Worm (Caenorhabditis elegans) whole organism, L4 larva: Measurements from ENCODE around the gene zipt-2.1.

Experiments used
- F37D6.2 ChIP-seq: sonication (generic microtip); optimal IDR thresholded peaks from 2 replicates; lab custom pipeline; 2016; ENCODE audit warnings: mild to moderate bottlenecking, missing genetic modification characterization, missing compliant biosample characterization
- F44E2.7 ChIP-seq: fragments of 200-800 bp; sonication (Bioruptor generic); IDR thresholded peaks from 2 replicates; pipeline ENCODE4 v2.1.2; 2022; ENCODE audit warnings: missing genetic modification characterization, missing compliant biosample characterization
- F49E8.2 ChIP-seq: sonication (generic microtip); optimal IDR thresholded peaks from 2 replicates; lab custom pipeline; 2016; ENCODE audit warnings: missing compliant biosample characterization, mild to moderate bottlenecking, missing genetic modification characterization, borderline replicate concordance
- R02D3.7 ChIP-seq: fragments of 150-350 bp; sonication (generic microtip); optimal IDR thresholded peaks from 3 replicates; lab custom pipeline; 2014; ENCODE audit warnings: missing biosample characterization, missing genetic modification characterization
- Y75B8A.6 ChIP-seq: fragments of 200-800 bp; sonication (Bioruptor generic); IDR thresholded peaks from 2 replicates; pipeline ENCODE4 v1.3.6; 2022; ENCODE audit warnings: missing genetic modification reagents, missing genetic modification characterization, missing compliant biosample characterization
- aly-2 ChIP-seq: sonication (generic microtip); optimal IDR thresholded peaks from 2 replicates; lab custom pipeline; 2018; ENCODE audit warnings: missing biosample characterization, missing genetic modification characterization
- ama-1 ChIP-seq: fragments of 150-350 bp; optimal IDR thresholded peaks from 2 replicates; lab custom pipeline; 2014; ENCODE audit warnings: inconsistent platforms, mixed read lengths
- attf-4 ChIP-seq: sonication (generic microtip); optimal IDR thresholded peaks from 3 replicates; lab custom pipeline; 2017; ENCODE audit warnings: missing biosample characterization, missing genetic modification characterization
- ceh-32 ChIP-seq: sonication (generic microtip); optimal IDR thresholded peaks from 2 replicates; lab custom pipeline; 2016; ENCODE audit warnings: mild to moderate bottlenecking, missing genetic modification characterization, missing compliant biosample characterization; ENCODE audit not compliant: poor library complexity
- ceh-82 ChIP-seq: sonication (generic microtip); optimal IDR thresholded peaks from 2 replicates; lab custom pipeline; 2017; ENCODE audit warnings: missing biosample characterization, missing genetic modification characterization
- daf-12 ChIP-seq: fragments of 150-350 bp; optimal IDR thresholded peaks from 2 replicates; lab custom pipeline; 2014; ENCODE audit warnings: missing biosample characterization, missing genetic modification reagents, missing genetic modification characterization
- daf-16 ChIP-seq, 3 experiments: sonication (generic microtip); optimal IDR thresholded peaks; 2 replicates each; lab custom pipeline; 2016 to 2017; ENCODE audit warnings: missing genetic modification characterization in 3 of 3, missing genetic modification reagents in 3 of 3, mild to moderate bottlenecking in 2 of 3, missing compliant biosample characterization in 2 of 3, missing biosample characterization in 1 of 3, moderate library complexity in 1 of 3
- dmd-6 ChIP-seq: fragments of 200-800 bp; sonication (Bioruptor generic); IDR thresholded peaks from 2 replicates; pipeline ENCODE4 v1.3.6; 2022; ENCODE audit warnings: missing genetic modification reagents, missing genetic modification characterization, missing compliant biosample characterization
- dmd-9 ChIP-seq: fragments of 200-800 bp; sonication (Bioruptor generic); IDR thresholded peaks from 2 replicates; pipeline ENCODE4 v1.3.6; 2022; ENCODE audit warnings: missing genetic modification reagents, missing genetic modification characterization, missing compliant biosample characterization
- dpl-1 ChIP-seq: fragments of 150-350 bp; optimal IDR thresholded peaks from 2 replicates; lab custom pipeline; 2014; ENCODE audit warnings: missing biosample characterization, missing genetic modification reagents, missing genetic modification characterization
- dve-1 ChIP-seq: sonication (generic microtip); optimal IDR thresholded peaks from 2 replicates; lab custom pipeline; 2017; ENCODE audit warnings: antibody characterized with exemption, mild to moderate bottlenecking, missing genetic modification characterization, missing compliant biosample characterization; ENCODE audit not compliant: insufficient read depth
- fkh-10 ChIP-seq: fragments of 150-350 bp; optimal IDR thresholded peaks from 2 replicates; lab custom pipeline; 2014; ENCODE audit warnings: missing biosample characterization, missing genetic modification reagents, missing genetic modification characterization
- hif-1 ChIP-seq, 2 experiments: sonication (generic microtip); optimal IDR thresholded peaks; 2 replicates each; lab custom pipeline; 2016 to 2017; ENCODE audit warnings: missing compliant biosample characterization in 2 of 2, missing genetic modification characterization in 2 of 2, missing genetic modification reagents in 2 of 2, missing genotype in 2 of 2, mild to moderate bottlenecking in 1 of 2
- hlh-11 ChIP-seq: fragments of 200-800 bp; sonication (Bioruptor generic); optimal IDR thresholded peaks from 2 replicates; lab custom pipeline; 2018; ENCODE audit warnings: mild to moderate bottlenecking, missing genetic modification characterization, missing compliant biosample characterization
- hlh-30 ChIP-seq: sonication (generic microtip); optimal IDR thresholded peaks from 2 replicates; lab custom pipeline; 2017; ENCODE audit warnings: antibody characterized with exemption, mild to moderate bottlenecking, missing genetic modification characterization, missing compliant biosample characterization; ENCODE audit not compliant: insufficient read depth
- lim-7 ChIP-seq: fragments of 200-800 bp; sonication (Bioruptor generic); IDR thresholded peaks from 2 replicates; pipeline ENCODE4 v1.3.6; 2022; ENCODE audit warnings: missing genetic modification characterization, missing compliant biosample characterization
- lin-29 ChIP-seq: fragments of 200-800 bp; sonication (Bioruptor generic); IDR thresholded peaks from 2 replicates; pipeline ENCODE4 v1.3.6; 2022; ENCODE audit warnings: missing genetic modification reagents, missing genetic modification characterization, missing compliant biosample characterization
- lin-39 ChIP-seq: fragments of 150-350 bp; optimal IDR thresholded peaks from 2 replicates; lab custom pipeline; 2014; ENCODE audit warnings: missing biosample characterization, missing genetic modification reagents, missing genetic modification characterization
- madf-9 ChIP-seq: fragments of 200-800 bp; sonication (Bioruptor generic); conservative IDR thresholded peaks from 2 replicates; pipeline ENCODE4 v1.3.6; 2022; ENCODE audit warnings: missing genetic modification reagents, missing genetic modification characterization, missing compliant biosample characterization
- mdt-29 ChIP-seq: fragments of 200-800 bp; sonication (Bioruptor generic); IDR thresholded peaks from 2 replicates; pipeline ENCODE4 v1.3.6; 2022; ENCODE audit warnings: missing genetic modification reagents, missing genetic modification characterization, missing compliant biosample characterization
- mxl-2 ChIP-seq: fragments of 200-800 bp; sonication (Bioruptor generic); conservative IDR thresholded peaks from 2 replicates; pipeline ENCODE4 v1.3.6; 2022; ENCODE audit warnings: missing genetic modification reagents, missing genetic modification characterization, missing compliant biosample characterization
- mxl-3 ChIP-seq: fragments of 200-800 bp; sonication (Bioruptor generic); optimal IDR thresholded peaks from 2 replicates; lab custom pipeline; 2018; ENCODE audit warnings: mild to moderate bottlenecking, missing genetic modification characterization, missing compliant biosample characterization
- nhr-102 ChIP-seq: sonication (generic microtip); optimal IDR thresholded peaks from 2 replicates; lab custom pipeline; 2016; ENCODE audit warnings: mild to moderate bottlenecking, missing genetic modification characterization, moderate library complexity, missing compliant biosample characterization
- nhr-111 ChIP-seq: fragments of 200-800 bp; sonication (Bioruptor generic); optimal IDR thresholded peaks from 2 replicates; lab custom pipeline; 2018; ENCODE audit warnings: mild to moderate bottlenecking, missing genetic modification characterization, missing compliant biosample characterization
- nhr-28 ChIP-seq: fragments of 150-350 bp; optimal IDR thresholded peaks from 2 replicates; lab custom pipeline; 2014; ENCODE audit warnings: missing biosample characterization, missing genetic modification characterization
- nhr-48 ChIP-seq: sonication (generic microtip); optimal IDR thresholded peaks from 2 replicates; lab custom pipeline; 2016; ENCODE audit warnings: mild to moderate bottlenecking, missing genetic modification characterization, missing compliant biosample characterization
- nhr-77 ChIP-seq: fragments of 150-350 bp; optimal IDR thresholded peaks from 2 replicates; lab custom pipeline; 2014; ENCODE audit warnings: missing biosample characterization, missing genetic modification characterization
- php-3 ChIP-seq: fragments of 200-800 bp; sonication (Bioruptor generic); IDR thresholded peaks from 2 replicates; pipeline ENCODE4 v1.3.6; 2022; ENCODE audit warnings: missing genetic modification reagents, missing genetic modification characterization, missing compliant biosample characterization
- pqm-1 ChIP-seq: sonication (generic microtip); optimal IDR thresholded peaks from 2 replicates; lab custom pipeline; 2017; ENCODE audit warnings: missing biosample characterization, missing genetic modification characterization
- saeg-2 ChIP-seq: fragments of 200-800 bp; sonication (Bioruptor generic); IDR thresholded peaks from 2 replicates; pipeline ENCODE4 v1.3.6; 2022; ENCODE audit warnings: missing genetic modification reagents, missing genetic modification characterization, missing compliant biosample characterization
- snpc-1.2 ChIP-seq: fragments of 200-800 bp; sonication (Bioruptor generic); IDR thresholded peaks from 2 replicates; pipeline ENCODE4 v1.3.6; 2022; ENCODE audit warnings: missing genetic modification reagents, missing genetic modification characterization, missing compliant biosample characterization
- unc-130 ChIP-seq: sonication (generic microtip); optimal IDR thresholded peaks from 2 replicates; lab custom pipeline; 2016; ENCODE audit warnings: missing genetic modification reagents, missing genetic modification characterization, missing compliant biosample characterization
- unc-39 ChIP-seq: sonication (generic microtip); optimal IDR thresholded peaks from 2 replicates; lab custom pipeline; 2017; ENCODE audit warnings: missing biosample characterization, missing genetic modification characterization
- unc-62 ChIP-seq, 3 experiments: fragments of 150-350 bp in 1 of 3; sonication (generic microtip); optimal IDR thresholded peaks in 2 of 3; peaks in 1 of 3; 1 replicate in 1 of 3; 2 replicates in 2 of 3; lab custom pipeline; 2014 to 2017; ENCODE audit warnings: missing biosample characterization in 3 of 3, missing genetic modification characterization in 3 of 3, missing genetic modification reagents in 3 of 3, missing genotype in 1 of 3
- zag-1 ChIP-seq: fragments of 150-350 bp; optimal IDR thresholded peaks from 2 replicates; lab custom pipeline; 2014; ENCODE audit warnings: missing biosample characterization, missing genetic modification characterization
- zfp-3 ChIP-seq: fragments of 200-800 bp; sonication (Bioruptor generic); conservative IDR thresholded peaks from 2 replicates; pipeline ENCODE4 v1.3.6; 2022; ENCODE audit warnings: missing genetic modification reagents, missing genetic modification characterization, missing compliant biosample characterization
- ztf-11 ChIP-seq: fragments of 150-350 bp; optimal IDR thresholded peaks from 2 replicates; lab custom pipeline; 2014; ENCODE audit warnings: missing biosample characterization, missing genetic modification characterization
- ztf-7 ChIP-seq: fragments of 150-350 bp; optimal IDR thresholded peaks from 2 replicates; lab custom pipeline; 2014; ENCODE audit warnings: missing biosample characterization, missing genetic modification characterization

Gene zipt-2.1

DNA sequence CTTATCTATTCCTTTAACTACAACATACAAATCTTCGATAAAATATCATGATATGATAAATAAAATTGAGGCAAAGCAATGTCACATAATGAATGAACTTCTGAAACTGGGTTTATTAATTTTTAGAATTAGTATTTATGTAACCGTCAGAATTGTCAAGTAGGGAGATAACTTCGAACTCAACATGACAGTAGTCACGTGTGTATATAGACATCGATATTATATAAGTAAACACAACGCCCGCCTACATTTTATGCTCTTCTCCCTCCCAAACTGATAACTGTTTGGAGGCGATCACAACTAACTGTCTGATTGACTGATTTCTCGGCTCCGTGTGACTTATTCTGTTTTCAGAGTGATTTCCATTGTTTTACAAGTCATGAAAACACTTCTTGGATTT lies 38.1 kb upstream of the zipt-2.1 start, which contains the start of gene ugt-54:
ugt-54 (plus strand) TSS at position 355 of the 400 bp plus-strand sequence.
- TF ChIP-seq fkh-10 (GFP tag; lab: Kevin White, UChicago) = no peak
- no peak for TF ChIP-seq attf-4 (tag; lab: Kevin White, UChicago)
- TF ChIP-seq zag-1 (tag; lab: Kevin White, UChicago) = no peak
- no peak for TF ChIP-seq Y75B8A.6 (GFP tag; lab: Robert Waterston, UW)
- no peak for TF ChIP-seq snpc-1.2 (GFP tag; lab: Robert Waterston, UW)
- no peak for TF ChIP-seq ama-1 (lab: Kevin White, UChicago)
- peak; percentile 63; the same call in 1 of the 2 replicates for TF ChIP-seq php-3 (GFP tag; lab: Robert Waterston, UW)
- TF ChIP-seq lin-29 (GFP tag; lab: Robert Waterston, UW) = no peak
- no peak for TF ChIP-seq daf-12 (tag; lab: Kevin White, UChicago)
- no peak for TF ChIP-seq F49E8.2 (tag; lab: Kevin White, UChicago)
- no peak for TF ChIP-seq ceh-32 (tag; lab: Kevin White, UChicago)
- no peak for TF ChIP-seq saeg-2 (GFP tag; lab: Robert Waterston, UW)
- TF ChIP-seq nhr-102 (tag; lab: Kevin White, UChicago) = peak; percentile 43
- TF ChIP-seq F44E2.7 (GFP tag; lab: Robert Waterston, UW) = no peak
- peak in 1 of 2 experiments; percentile 25 for TF ChIP-seq daf-16 (GFP tag; optimal IDR thresholded peaks at IDR 0.05; lab: Kevin White, UChicago)
- peak; percentile 93 for TF ChIP-seq daf-16 (tag; optimal IDR thresholded peaks at IDR 0.05; lab: Kevin White, UChicago)
- TF ChIP-seq nhr-28 (tag; lab: Kevin White, UChicago) = peak; percentile 68
- TF ChIP-seq lim-7 (GFP tag; lab: Robert Waterston, UW) = no peak
- TF ChIP-seq aly-2 (tag; lab: Kevin White, UChicago) = no peak
- TF ChIP-seq dmd-6 (GFP tag; lab: Robert Waterston, UW) = peak; percentile 84
- TF ChIP-seq pqm-1 (tag; lab: Kevin White, UChicago) = peak; percentile 31
- peak; percentile 72 for TF ChIP-seq dve-1 (tag; lab: Kevin White, UChicago)
- peak; percentile 37 for TF ChIP-seq hlh-30 (tag; lab: Kevin White, UChicago)
- no peak for TF ChIP-seq zfp-3 (GFP tag; lab: Robert Waterston, UW)
- TF ChIP-seq unc-39 (tag; lab: Kevin White, UChicago) = no peak
- no peak for TF ChIP-seq unc-130 (GFP tag; lab: Kevin White, UChicago)
- no peak for TF ChIP-seq ceh-82 (tag; lab: Kevin White, UChicago)
- no peak for TF ChIP-seq dmd-9 (GFP tag; lab: Robert Waterston, UW)
- no peak for TF ChIP-seq lin-39
- TF ChIP-seq ztf-7 (tag; lab: Kevin White, UChicago) = no peak
- TF ChIP-seq nhr-48 = peak; percentile 57
- TF ChIP-seq ztf-11 (tag; lab: Kevin White, UChicago) = no peak
- no peak for TF ChIP-seq mdt-29 (GFP tag; lab: Robert Waterston, UW)
- TF ChIP-seq hif-1 (tag; optimal IDR thresholded peaks at IDR 0.05; lab: Kevin White, UChicago) = no peak
- peak; percentile 80 for TF ChIP-seq hlh-11 (tag; lab: Kevin White, UChicago)
- no peak for TF ChIP-seq R02D3.7 (tag; lab: Kevin White, UChicago)
- no peak for TF ChIP-seq nhr-77 (tag; lab: Kevin White, UChicago)

DNA sequence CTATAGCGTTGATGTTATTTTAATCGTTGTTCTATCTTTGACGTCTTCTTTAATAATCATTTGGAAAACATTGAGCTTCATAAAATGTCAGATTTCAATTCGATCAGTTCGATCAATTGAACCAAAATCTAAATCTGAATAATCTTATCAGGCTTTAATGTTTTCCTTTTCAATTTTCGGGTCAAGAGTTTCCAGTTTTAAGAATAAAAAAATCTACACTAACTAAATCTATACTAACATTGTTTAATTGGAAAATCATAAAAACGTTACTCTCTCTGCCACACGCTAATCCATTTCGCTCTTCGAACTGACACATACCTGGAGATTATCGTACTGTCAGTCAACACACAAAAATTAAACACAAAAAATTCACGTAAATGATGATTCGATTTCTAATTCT lies 35.2 kb upstream of the zipt-2.1 start, which contains the start of gene T25B9.11:
T25B9.11 (plus strand) TSS at position 301 of the 400 bp plus-strand sequence.
- TF ChIP-seq nhr-111 (GFP tag; lab: Kevin White, UChicago) = no peak
- no peak for TF ChIP-seq attf-4 (tag; lab: Kevin White, UChicago)
- no peak for TF ChIP-seq madf-9 (GFP tag; lab: Robert Waterston, UW)
- no peak for TF ChIP-seq unc-62 (GFP tag; optimal IDR thresholded peaks at IDR 0.05 in 1 of 2; lab: Kevin White, UChicago)
- TF ChIP-seq unc-62 (tag; optimal IDR thresholded peaks at IDR 0.05; lab: Kevin White, UChicago) = no peak
- no peak for TF ChIP-seq F37D6.2 (tag; lab: Kevin White, UChicago)
- no peak for TF ChIP-seq mxl-3 (GFP tag; lab: Kevin White, UChicago)
- TF ChIP-seq dpl-1 (GFP tag; lab: Kevin White, UChicago) = no peak
- no peak for TF ChIP-seq ceh-82 (tag; lab: Kevin White, UChicago)
- TF ChIP-seq mxl-2 (GFP tag; lab: Robert Waterston, UW) = no peak
- TF ChIP-seq, all 104 proteins: peak for 0
